Fruit fly (Drosophila melanogaster) whole organism, prepupa: ENCODE data around the gene CG15254.
"Not testable (repeated sequence)": the region's sequence is repeated elsewhere in the genome, so short reads cannot be mapped to it uniquely, and the experiment has no call there.

Source experiments
- CG1621 ChIP-seq: fragments of 200-800 bp; sonication (Bioruptor generic); optimal IDR thresholded peaks from 3 replicates; lab custom pipeline; 2018; ENCODE audit warnings: missing biosample characterization, mild to moderate bottlenecking, missing genetic modification characterization
- CG32006 ChIP-seq: fragments of 200-800 bp; sonication (Bioruptor generic); optimal IDR thresholded peaks from 3 replicates; lab custom pipeline; 2017; ENCODE audit warnings: missing biosample characterization, mild to moderate bottlenecking, missing genetic modification characterization
- Eip93F ChIP-seq: fragments of 200-800 bp; sonication (Bioruptor generic); optimal IDR thresholded peaks from 2 replicates; lab custom pipeline; 2016; ENCODE audit warnings: missing biosample characterization, mild to moderate bottlenecking, missing genetic modification characterization
- Lpt ChIP-seq: fragments of 200-800 bp; sonication (Bioruptor generic); optimal IDR thresholded peaks from 3 replicates; lab custom pipeline; 2016; ENCODE audit warnings: missing biosample characterization, missing genetic modification characterization

dm6 chr2L:15660741-15661140 is 46.1 kb upstream of the CG15254 start, which contains the start of gene CG18477:
- TF ChIP-seq Eip93F (GFP tag; lab: Kevin White, UChicago); CG1621; CG32006 (GFP tag; lab: Kevin White, UChicago); Lpt (GFP tag; lab: Kevin White, UChicago): not testable (repeated sequence)
